Worm (Caenorhabditis elegans): ENCODE measurements around the gene fbxb-44.

ce11 chrII:1504266-1504665 lies 34.4 kb upstream of the fbxb-44 start, which contains the start of gene fdgt-1:
- no peak for TF ChIP-seq F49E8.2 (tag; optimal IDR thresholded peaks at IDR 0.05; ENCODE audit: insufficient read depth)
- no peak for TF ChIP-seq cebp-1 (GFP tag; IDR thresholded peaks at IDR 0.05)
- TF ChIP-seq cebp-1 (tag; optimal IDR thresholded peaks at IDR 0.05): no peak
- no peak for TF ChIP-seq pha-4 (tag; optimal IDR thresholded peaks at IDR 0.05)
- no peak for TF ChIP-seq tbx-9 (tag; optimal IDR thresholded peaks at IDR 0.05; ENCODE audit: borderline replicate concordance)
- TF ChIP-seq unc-62 (GFP tag; optimal IDR thresholded peaks at IDR 0.05): no peak
- TF ChIP-seq attf-5 (GFP tag; optimal IDR thresholded peaks at IDR 0.05): no peak
- TF ChIP-seq snpc-3.4 (tag; optimal IDR thresholded peaks at IDR 0.05): no peak

Measured in whole organism, young adult.